Fruit fly (Drosophila melanogaster) S2 (cell line): ENCODE measurements around the gene chinmo.

Experiments used
- CG8478 ChIP-seq: fragments of >200 bp; optimal IDR thresholded peaks from 2 replicates; lab custom pipeline; 2018
- CTCF ChIP-seq, 2 experiments: fragments of >200 bp; optimal IDR thresholded peaks; 2 replicates each; lab custom pipeline; 2018

DNA sequence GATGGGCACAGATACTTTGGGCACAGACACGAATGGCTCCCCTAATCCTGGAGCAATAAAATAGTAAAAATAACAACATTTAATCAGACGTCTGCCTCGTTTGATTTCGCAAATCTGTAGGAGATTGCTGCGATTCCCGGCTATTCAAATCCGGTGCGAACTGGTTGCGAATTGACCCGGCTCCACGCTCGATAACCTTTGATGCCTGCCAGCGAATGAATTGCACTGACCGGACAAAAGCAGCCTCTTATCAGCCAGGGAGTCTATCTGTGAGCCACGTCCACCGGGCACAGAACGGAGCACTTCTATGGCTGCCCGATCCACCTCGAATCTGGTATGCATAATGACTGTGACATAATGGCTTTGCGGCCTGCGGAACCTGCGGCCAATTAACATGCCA is 68.9 kb downstream of the chinmo start:
- TF ChIP-seq CG8478 (lab: Kevin White, UChicago), result no peak
- no peak for TF ChIP-seq CTCF (optimal IDR thresholded peaks at IDR 0.05; lab: Kevin White, UChicago)
